Worm (Caenorhabditis elegans) whole organism, late embryonic: Measurements from ENCODE around the gene ZC412.3.
"Not testable (repeated sequence)": the region's sequence is repeated elsewhere in the genome, so short reads cannot be mapped to it uniquely, and the experiment has no call there.

Experiments
- C08G9.2 ChIP-seq: sonication (generic microtip); optimal IDR thresholded peaks from 2 replicates; lab custom pipeline; 2016; ENCODE audit warnings: mild to moderate bottlenecking, missing genetic modification characterization, moderate library complexity, missing compliant biosample characterization
- K02D7.2 ChIP-seq: sonication (generic microtip); optimal IDR thresholded peaks from 2 replicates; lab custom pipeline; 2017; ENCODE audit warnings: mild to moderate bottlenecking, missing genetic modification characterization, missing compliant biosample characterization
- Y22D7AL.16 ChIP-seq: sonication (generic microtip); optimal IDR thresholded peaks from 2 replicates; lab custom pipeline; 2016; ENCODE audit warnings: missing genetic modification characterization, missing compliant biosample characterization
- ama-1 ChIP-seq: fragments of 150-350 bp; optimal IDR thresholded peaks from 2 replicates; lab custom pipeline; 2014
- ceh-24 ChIP-seq: sonication (generic microtip); optimal IDR thresholded peaks from 2 replicates; lab custom pipeline; 2016; ENCODE audit warnings: mild to moderate bottlenecking, missing genetic modification characterization, missing compliant biosample characterization
- ceh-30 ChIP-seq: fragments of 150-350 bp; optimal IDR thresholded peaks from 2 replicates; lab custom pipeline; 2014; ENCODE audit warnings: missing biosample characterization, missing genetic modification characterization
- ceh-31 ChIP-seq: sonication (generic microtip); optimal IDR thresholded peaks from 2 replicates; lab custom pipeline; 2016; ENCODE audit warnings: missing genetic modification characterization, missing compliant biosample characterization
- dmd-4 ChIP-seq: sonication (generic microtip); optimal IDR thresholded peaks from 2 replicates; lab custom pipeline; 2016; ENCODE audit warnings: borderline replicate concordance, missing genetic modification characterization, missing compliant biosample characterization
- gmeb-2 ChIP-seq: sonication (generic microtip); optimal IDR thresholded peaks from 2 replicates; lab custom pipeline; 2016; ENCODE audit warnings: missing genetic modification characterization, inconsistent platforms, missing compliant biosample characterization
- hlh-30 ChIP-seq: sonication (generic microtip); optimal IDR thresholded peaks from 2 replicates; lab custom pipeline; 2017; ENCODE audit warnings: antibody characterized with exemption, missing genetic modification characterization, missing compliant biosample characterization; ENCODE audit not compliant: insufficient read depth
- hlh-8 ChIP-seq: sonication (generic microtip); optimal IDR thresholded peaks from 2 replicates; lab custom pipeline; 2016; ENCODE audit warnings: missing genotype, missing genetic modification characterization, missing compliant biosample characterization
- lin-11 ChIP-seq: fragments of 200-800 bp; sonication (Bioruptor generic); optimal IDR thresholded peaks from 2 replicates; lab custom pipeline; 2018; ENCODE audit warnings: mild to moderate bottlenecking, missing genetic modification characterization, missing compliant biosample characterization
- madf-2 ChIP-seq: sonication (generic microtip); optimal IDR thresholded peaks from 2 replicates; lab custom pipeline; 2017; ENCODE audit warnings: missing genetic modification characterization, missing compliant biosample characterization
- mec-3 ChIP-seq: sonication (generic microtip); optimal IDR thresholded peaks from 2 replicates; lab custom pipeline; 2016; ENCODE audit warnings: borderline replicate concordance, missing genetic modification characterization, missing compliant biosample characterization
- odd-2 ChIP-seq: sonication (generic microtip); optimal IDR thresholded peaks from 2 replicates; lab custom pipeline; 2017; ENCODE audit warnings: antibody characterized with exemption, mild to moderate bottlenecking, missing genetic modification characterization, missing compliant biosample characterization
- pag-3 ChIP-seq: sonication (generic microtip); optimal IDR thresholded peaks from 2 replicates; lab custom pipeline; 2016; ENCODE audit warnings: missing compliant biosample characterization, missing genetic modification characterization, borderline replicate concordance
- pqm-1 ChIP-seq: sonication (generic microtip); optimal IDR thresholded peaks from 2 replicates; lab custom pipeline; 2016; ENCODE audit warnings: missing genetic modification characterization, missing compliant biosample characterization
- rnt-1 ChIP-seq: sonication (generic microtip); optimal IDR thresholded peaks from 2 replicates; lab custom pipeline; 2016; ENCODE audit warnings: missing genetic modification characterization, missing compliant biosample characterization
- sdc-2 ChIP-seq: sonication (generic microtip); optimal IDR thresholded peaks from 2 replicates; lab custom pipeline; 2016; ENCODE audit warnings: missing genotype, missing genetic modification characterization, missing compliant biosample characterization
- sox-2 ChIP-seq: fragments of 200-800 bp; sonication (Bioruptor generic); IDR thresholded peaks from 2 replicates; pipeline ENCODE4 v1.3.6; 2022; ENCODE audit warnings: missing genetic modification reagents, missing genetic modification characterization, missing compliant biosample characterization
- sox-4 ChIP-seq: sonication (generic microtip); optimal IDR thresholded peaks from 2 replicates; lab custom pipeline; 2017; ENCODE audit warnings: mild to moderate bottlenecking, missing genetic modification characterization, inconsistent platforms, missing compliant biosample characterization
- tbx-2 ChIP-seq: sonication (generic microtip); optimal IDR thresholded peaks from 2 replicates; lab custom pipeline; 2016; ENCODE audit warnings: missing genetic modification characterization, missing compliant biosample characterization
- ttx-3 ChIP-seq: sonication (generic microtip); optimal IDR thresholded peaks from 2 replicates; lab custom pipeline; 2016; ENCODE audit warnings: missing genetic modification reagents, missing genetic modification characterization, missing compliant biosample characterization
- unc-42 ChIP-seq: sonication (generic microtip); optimal IDR thresholded peaks from 2 replicates; lab custom pipeline; 2016; ENCODE audit warnings: missing genotype, missing genetic modification characterization, missing compliant biosample characterization
- unc-55 ChIP-seq: sonication (generic microtip); optimal IDR thresholded peaks from 2 replicates; lab custom pipeline; 2017; ENCODE audit warnings: missing biosample characterization, missing genetic modification reagents, missing genetic modification characterization
- unc-86 ChIP-seq: sonication (generic microtip); optimal IDR thresholded peaks from 2 replicates; lab custom pipeline; 2016; ENCODE audit warnings: missing genetic modification characterization, missing compliant biosample characterization
- zip-5 ChIP-seq: sonication (generic microtip); optimal IDR thresholded peaks from 2 replicates; lab custom pipeline; 2016; ENCODE audit warnings: missing genetic modification characterization, missing compliant biosample characterization

The ZC412.3 gene

DNA sequence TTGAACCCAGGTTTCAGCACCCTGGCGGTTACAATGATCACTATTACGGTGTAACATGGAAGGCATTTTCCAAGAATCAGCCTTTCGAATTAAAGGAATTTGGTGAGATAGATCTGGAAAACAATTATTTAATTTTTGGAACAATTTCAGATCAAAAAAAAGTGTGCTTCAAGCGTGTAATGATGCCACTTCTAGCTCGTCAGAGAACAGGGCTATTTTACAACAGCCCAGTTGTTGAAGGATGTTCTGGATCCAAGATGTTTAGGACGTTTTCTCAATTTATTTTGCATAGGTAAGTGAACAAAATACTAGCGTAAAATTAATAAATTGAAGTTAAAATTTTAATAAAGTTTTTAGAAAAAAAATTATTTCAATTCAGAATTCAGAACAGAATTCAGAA lies 29.6 kb upstream of the ZC412.3 start (continued):
- no peak for TF ChIP-seq gmeb-2 (tag; lab: Kevin White, UChicago)
- TF ChIP-seq, all 69 proteins: peak for 0

DNA sequence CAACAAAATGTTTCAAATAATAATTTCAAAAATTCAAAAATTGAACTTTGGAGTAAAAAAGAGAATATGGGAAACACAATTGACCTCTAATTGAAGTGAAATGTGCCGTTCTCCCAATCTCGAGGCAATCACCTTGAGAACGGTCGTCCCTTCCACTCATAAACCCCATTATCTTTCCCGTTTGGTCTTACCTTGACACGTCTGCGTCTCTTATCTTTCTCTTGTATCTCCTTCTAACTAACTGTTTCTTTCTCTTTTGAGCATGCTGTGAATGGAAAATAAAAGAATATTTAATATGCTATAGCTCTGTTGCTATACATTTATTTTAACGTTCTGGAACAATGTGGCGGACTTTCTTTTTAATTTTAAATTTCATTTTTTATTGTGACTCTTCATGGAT lies 28.2 kb upstream of the ZC412.3 start, which contains the start of gene H12D21.10:
Gene H12D21.10 (plus strand): TSS at position 260 of the 400 bp plus-strand sequence.
- TF ChIP-seq mec-3 (no peak), pqm-1 (no peak), ceh-31 (tag; lab: Kevin White, UChicago) (peak; percentile 34)

DNA sequence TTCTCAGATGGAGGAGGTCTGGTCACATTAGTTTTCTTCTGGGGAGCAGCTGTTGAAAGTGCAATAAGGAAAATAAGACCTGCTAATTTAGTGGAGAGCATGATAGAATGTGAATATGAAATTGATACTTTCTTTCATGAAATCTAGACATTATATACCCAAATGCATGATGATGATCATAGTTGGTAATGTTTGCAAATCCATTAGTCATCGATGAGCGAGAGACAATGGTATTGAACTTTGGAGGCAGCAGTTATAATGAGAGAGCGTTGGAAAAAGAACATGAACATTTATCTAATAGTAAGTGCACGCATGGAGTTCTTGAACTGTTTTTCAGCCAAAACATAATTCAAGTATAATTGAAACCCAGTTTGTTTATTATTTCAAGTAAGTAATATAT lies 26.4 kb upstream of the ZC412.3 start, which contains the start of gene H12D21.6:
Gene H12D21.6 (minus strand): TSS at position 101 of the 400 bp plus-strand sequence.
- no peak for TF ChIP-seq C08G9.2 (tag; lab: Kevin White, UChicago)
- no peak for TF ChIP-seq ceh-24 (tag; lab: Kevin White, UChicago)
- TF ChIP-seq sox-2 (GFP tag; lab: Robert Waterston, UW), result no peak
- no peak for TF ChIP-seq odd-2 (tag; lab: Kevin White, UChicago)
- TF ChIP-seq gmeb-2 (tag; lab: Kevin White, UChicago), result no peak
- TF ChIP-seq tbx-2 (tag; lab: Kevin White, UChicago), result no peak
- no peak for TF ChIP-seq zip-5 (tag; lab: Kevin White, UChicago)
- no peak for TF ChIP-seq unc-42 (tag; lab: Kevin White, UChicago)

DNA sequence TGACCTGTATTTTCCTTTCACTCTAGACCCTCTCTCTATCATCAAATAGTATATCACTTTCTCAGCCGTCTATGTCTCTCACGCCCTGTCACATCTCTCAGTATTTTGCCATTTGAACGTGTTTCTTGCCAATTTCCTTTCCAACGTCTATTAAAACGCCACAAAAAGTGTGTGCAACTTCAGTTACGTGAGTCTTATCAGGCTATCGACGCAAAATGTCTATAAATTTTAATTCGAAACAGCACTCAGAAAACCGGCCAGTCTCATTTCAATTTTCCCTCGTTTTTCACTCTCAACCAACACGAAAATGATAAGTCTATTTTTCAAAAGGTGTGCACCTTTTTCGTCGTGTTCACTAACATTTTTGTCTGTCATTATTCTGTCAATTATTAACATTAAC lies 24.2 kb upstream of the ZC412.3 start, which contains the start of gene mpst-3:
Gene mpst-3 (plus strand): TSS at position 91 of the 400 bp plus-strand sequence.
- TF ChIP-seq ceh-30 (tag; lab: Kevin White, UChicago) (no peak), Y22D7AL.16 (no peak), sdc-2 (no peak), tbx-2 (tag; lab: Kevin White, UChicago) (no peak), dmd-4 (tag; lab: Kevin White, UChicago) (no peak), ttx-3 (tag; lab: Kevin White, UChicago) (no peak), madf-2 (tag; lab: Kevin White, UChicago) (no peak)

DNA sequence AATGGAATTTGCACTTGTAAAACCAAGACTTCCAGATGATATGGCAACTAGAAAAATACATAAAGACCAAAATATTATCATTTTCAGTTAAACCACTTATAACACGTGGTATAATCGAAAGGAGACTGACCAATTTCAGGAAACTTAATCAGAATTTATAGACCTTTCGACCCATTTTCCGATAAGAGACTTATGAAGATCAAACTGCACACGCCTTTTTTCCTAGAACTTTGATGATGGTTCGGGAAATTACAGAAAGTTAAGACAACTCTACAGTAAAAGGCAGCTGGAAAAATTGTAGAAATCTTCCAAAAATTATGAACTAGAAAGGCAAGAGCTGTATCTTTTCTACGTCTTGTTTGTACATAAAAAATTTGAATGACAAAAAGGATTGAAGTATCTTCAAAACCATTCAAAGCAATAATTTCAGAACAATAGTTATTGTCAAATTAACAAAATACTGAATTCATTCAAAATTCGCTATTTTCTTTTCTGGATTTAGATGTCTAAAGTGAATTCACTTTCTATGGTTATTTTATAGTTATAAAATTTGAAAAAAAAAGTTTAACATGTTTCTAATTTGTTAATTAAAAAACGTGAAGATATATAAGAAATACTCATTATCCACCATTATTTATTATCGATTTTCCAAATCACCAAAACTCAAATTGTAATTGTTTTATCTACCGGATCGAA lies 22.2 kb upstream of the ZC412.3 start, which contains the start of the genes mpst-2 and H12D21.5:
Gene mpst-2 (minus strand): TSS at position 101 of the 696 bp plus-strand sequence.
Gene H12D21.5 (plus strand): TSS at position 646 of the 696 bp plus-strand sequence.
- TF ChIP-seq ama-1 (no peak), rnt-1 (tag; lab: Kevin White, UChicago) (no peak), C08G9.2 (tag; lab: Kevin White, UChicago) (no peak), hlh-8 (tag; lab: Kevin White, UChicago) (no peak), odd-2 (tag; lab: Kevin White, UChicago) (no peak), unc-86 (tag; lab: Kevin White, UChicago) (no peak), Y22D7AL.16 (no peak), pag-3 (tag; lab: Kevin White, UChicago) (no peak), ceh-30 (tag; lab: Kevin White, UChicago) (no peak), lin-11 (no peak), unc-55 (GFP tag; lab: Kevin White, UChicago) (no peak), K02D7.2 (tag; lab: Kevin White, UChicago) (no peak), pqm-1 (no peak), hlh-30 (tag; lab: Kevin White, UChicago) (no peak), sox-4 (tag; lab: Kevin White, UChicago) (no peak)

DNA sequence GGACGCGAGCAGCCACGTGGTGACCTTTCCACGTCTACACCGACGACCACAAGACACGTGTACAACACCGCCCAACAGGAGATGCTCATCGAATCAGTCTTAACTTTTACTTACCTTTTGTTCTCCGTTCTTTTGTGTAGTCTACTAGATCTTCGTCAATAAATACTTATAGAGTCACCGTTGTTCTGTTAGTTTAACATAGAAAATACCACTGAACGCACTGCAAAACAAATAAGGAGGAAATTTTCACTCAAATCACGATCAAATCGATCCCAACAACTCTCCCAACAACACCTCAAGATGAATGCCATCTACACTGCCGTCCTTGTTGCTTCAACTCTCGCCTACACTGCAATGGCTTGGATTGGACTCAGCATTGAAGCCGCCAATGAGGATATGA lies 19.4 kb upstream of the ZC412.3 start, which contains the start of gene nspa-2:
Gene nspa-2 (plus strand): TSS at position 301 of the 400 bp plus-strand sequence.
- TF ChIP-seq dmd-4, odd-2, gmeb-2 (tag; lab: Kevin White, UChicago): not testable (repeated sequence)
